Worm (Caenorhabditis elegans) whole organism, midembryonic: ENCODE measurements around the gene madd-2.

ENCODE experiments used
- T22C8.4 ChIP-seq: fragments of 200-800 bp; sonication (Bioruptor generic); IDR thresholded peaks from 2 replicates; pipeline ENCODE4 v1.3.6; 2022; ENCODE audit warnings: missing genetic modification characterization, missing compliant biosample characterization
- cog-1 ChIP-seq: sonication (generic microtip); optimal IDR thresholded peaks from 2 replicates; lab custom pipeline; 2016; ENCODE audit warnings: missing genetic modification characterization, missing compliant biosample characterization
- flt-1 ChIP-seq: fragments of 200-800 bp; sonication (Bioruptor generic); IDR thresholded peaks from 2 replicates; pipeline ENCODE4 v1.3.6; 2022; ENCODE audit warnings: missing genetic modification characterization, missing compliant biosample characterization
- klf-2 ChIP-seq: fragments of 200-800 bp; sonication (Bioruptor generic); conservative IDR thresholded peaks from 2 replicates; pipeline ENCODE4 v1.3.6; 2022; ENCODE audit warnings: missing genetic modification reagents, missing genetic modification characterization, missing compliant biosample characterization
- med-1 ChIP-seq: sonication (generic microtip); optimal IDR thresholded peaks from 2 replicates; lab custom pipeline; 2017; ENCODE audit warnings: missing genetic modification characterization, mild to moderate bottlenecking, missing compliant biosample characterization, antibody characterized with exemption, missing genetic modification reagents; ENCODE audit not compliant: insufficient read depth
- ref-1 ChIP-seq: fragments of 200-800 bp; sonication (Bioruptor generic); conservative IDR thresholded peaks from 2 replicates; pipeline ENCODE4 v1.3.6; 2022; ENCODE audit warnings: missing genetic modification reagents, missing genetic modification characterization, missing compliant biosample characterization
- tab-1 ChIP-seq: fragments of 200-800 bp; sonication (Bioruptor generic); IDR thresholded peaks from 2 replicates; pipeline ENCODE4 v1.3.6; 2022; ENCODE audit warnings: missing genetic modification characterization, missing compliant biosample characterization
- ztf-23 ChIP-seq: fragments of 200-800 bp; sonication (Bioruptor generic); IDR thresholded peaks from 2 replicates; pipeline ENCODE4 v1.3.6; 2022; ENCODE audit warnings: missing genetic modification reagents, missing genetic modification characterization, missing compliant biosample characterization
- ztf-29 ChIP-seq: fragments of 200-800 bp; sonication (Bioruptor generic); IDR thresholded peaks from 2 replicates; pipeline ENCODE4 v1.3.6; 2022; ENCODE audit warnings: missing genetic modification reagents, missing genetic modification characterization, missing compliant biosample characterization

The madd-2 gene

DNA sequence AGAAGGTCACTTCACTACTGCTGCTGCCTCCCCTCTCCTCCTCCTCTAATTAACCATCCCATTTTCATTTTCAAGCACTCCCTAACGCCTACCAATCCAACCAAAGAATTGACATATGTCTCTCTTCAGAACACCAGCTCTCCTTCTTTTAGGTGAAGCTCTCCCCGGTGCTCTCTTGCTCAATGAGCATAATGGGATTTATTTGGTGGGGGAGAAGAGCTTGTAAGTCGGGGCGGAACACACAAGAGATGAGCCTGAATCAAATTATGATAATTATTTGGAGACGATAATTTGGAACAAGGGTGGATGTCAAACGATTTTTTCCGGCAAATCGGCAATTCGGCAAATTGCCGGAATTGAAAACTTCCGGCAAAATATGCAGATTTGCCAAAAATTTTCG, 17.5 kb upstream of the madd-2 start:
- TF ChIP-seq ztf-23, result no peak
- TF ChIP-seq T22C8.4 (GFP tag; lab: Robert Waterston, UW), result no peak
- TF ChIP-seq med-1 (GFP tag; lab: Kevin White, UChicago), result no peak
- no peak for TF ChIP-seq ref-1 (GFP tag; lab: Robert Waterston, UW)
- no peak for TF ChIP-seq klf-2 (GFP tag; lab: Robert Waterston, UW)
- TF ChIP-seq flt-1 (GFP tag; lab: Robert Waterston, UW), result no peak
- no peak for TF ChIP-seq ztf-29
- no peak for TF ChIP-seq cog-1 (tag; lab: Kevin White, UChicago)
- TF ChIP-seq tab-1 (GFP tag; lab: Robert Waterston, UW), result no peak

DNA sequence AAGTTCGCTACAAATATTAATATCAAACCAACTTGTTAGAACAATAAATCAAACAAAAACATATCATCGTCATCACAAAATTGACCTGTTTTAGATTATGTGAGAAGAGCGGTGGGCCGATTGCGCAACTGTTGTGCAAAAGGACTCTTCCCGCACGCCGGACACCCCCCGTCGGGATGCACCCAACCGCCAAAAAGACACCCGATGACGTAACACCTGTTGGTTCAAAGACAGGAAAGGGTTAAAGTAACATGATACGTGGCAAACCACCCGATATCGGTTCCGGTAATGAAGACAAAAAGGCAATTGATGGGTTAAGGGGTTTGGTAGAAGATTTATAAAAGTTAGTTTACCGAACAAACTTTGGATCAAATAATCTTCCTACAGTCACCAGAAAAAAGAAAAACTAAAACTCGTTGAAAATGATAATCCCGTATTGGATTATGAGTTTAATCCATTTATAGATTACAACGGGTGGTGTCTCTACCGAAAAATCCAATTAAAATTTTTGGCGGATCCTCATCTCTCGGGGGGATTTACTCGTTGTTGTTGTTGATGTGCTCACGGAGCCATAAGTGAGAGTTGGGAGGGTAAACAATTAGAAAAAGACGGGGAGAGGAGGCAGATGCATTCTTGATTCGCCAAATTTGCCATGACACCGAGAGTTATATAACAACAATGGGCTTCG, 8.9 kb upstream of the madd-2 start:
- TF ChIP-seq T22C8.4 (GFP tag; lab: Robert Waterston, UW) (no peak), med-1 (GFP tag; lab: Kevin White, UChicago) (no peak), ref-1 (GFP tag; lab: Robert Waterston, UW) (no peak), ztf-29 (no peak), cog-1 (tag; lab: Kevin White, UChicago) (no peak), klf-2 (GFP tag; lab: Robert Waterston, UW) (no peak), ztf-23 (no peak), tab-1 (GFP tag; lab: Robert Waterston, UW) (no peak)

DNA sequence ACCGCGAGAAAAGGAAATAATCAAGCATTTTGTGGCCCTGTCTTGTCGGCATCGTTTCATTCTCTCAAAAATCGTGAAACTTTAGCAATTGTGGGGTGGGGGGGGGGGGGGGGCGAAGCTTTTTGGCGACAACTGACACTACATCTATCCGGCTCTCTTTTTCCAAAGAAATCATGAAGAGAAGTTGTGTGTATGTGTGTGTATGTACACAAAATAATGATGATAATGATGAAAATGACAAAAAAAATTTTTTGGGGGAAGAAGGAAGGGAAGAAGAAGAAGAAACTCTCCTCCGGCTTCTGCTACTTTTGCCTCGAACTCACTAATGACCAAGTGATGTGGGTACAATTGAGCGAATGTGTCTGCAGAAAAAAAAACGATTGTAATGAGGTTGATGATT, 7.8 kb upstream of the madd-2 start:
- TF ChIP-seq tab-1 (GFP tag; lab: Robert Waterston, UW), result no peak
- no peak for TF ChIP-seq ztf-29
- no peak for TF ChIP-seq klf-2 (GFP tag; lab: Robert Waterston, UW)
- no peak for TF ChIP-seq ref-1 (GFP tag; lab: Robert Waterston, UW)
- TF ChIP-seq flt-1 (GFP tag; lab: Robert Waterston, UW), result no peak
- no peak for TF ChIP-seq T22C8.4 (GFP tag; lab: Robert Waterston, UW)
- no peak for TF ChIP-seq med-1 (GFP tag; lab: Kevin White, UChicago)
- no peak for TF ChIP-seq ztf-23
- TF ChIP-seq cog-1 (tag; lab: Kevin White, UChicago), result no peak

DNA sequence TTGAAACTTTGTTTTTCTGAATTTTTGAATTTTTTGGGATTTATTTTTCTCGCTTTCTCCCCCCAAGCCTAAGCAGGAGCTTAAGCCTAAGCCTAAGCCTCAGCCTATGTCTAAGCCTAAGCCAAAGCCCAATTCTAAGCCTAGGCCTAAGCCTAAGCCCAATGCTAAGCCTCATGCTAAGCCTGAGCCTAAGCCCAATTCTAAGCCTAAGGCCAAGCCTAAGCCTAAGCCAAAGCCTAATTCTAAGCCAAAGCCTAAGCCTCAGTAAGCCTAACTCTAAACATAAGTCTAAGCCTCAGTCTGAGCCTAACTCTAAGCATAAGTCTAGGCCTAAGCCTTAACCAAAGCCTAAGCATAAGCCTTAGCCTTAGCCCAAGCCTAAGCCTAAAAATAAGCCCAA, 7.2 kb upstream of the madd-2 start:
- TF ChIP-seq klf-2 (GFP tag; lab: Robert Waterston, UW) (0 out of 2 replicates have a peak, but pooled peaks have one; percentile 33), tab-1 (GFP tag; lab: Robert Waterston, UW) (no peak)

DNA sequence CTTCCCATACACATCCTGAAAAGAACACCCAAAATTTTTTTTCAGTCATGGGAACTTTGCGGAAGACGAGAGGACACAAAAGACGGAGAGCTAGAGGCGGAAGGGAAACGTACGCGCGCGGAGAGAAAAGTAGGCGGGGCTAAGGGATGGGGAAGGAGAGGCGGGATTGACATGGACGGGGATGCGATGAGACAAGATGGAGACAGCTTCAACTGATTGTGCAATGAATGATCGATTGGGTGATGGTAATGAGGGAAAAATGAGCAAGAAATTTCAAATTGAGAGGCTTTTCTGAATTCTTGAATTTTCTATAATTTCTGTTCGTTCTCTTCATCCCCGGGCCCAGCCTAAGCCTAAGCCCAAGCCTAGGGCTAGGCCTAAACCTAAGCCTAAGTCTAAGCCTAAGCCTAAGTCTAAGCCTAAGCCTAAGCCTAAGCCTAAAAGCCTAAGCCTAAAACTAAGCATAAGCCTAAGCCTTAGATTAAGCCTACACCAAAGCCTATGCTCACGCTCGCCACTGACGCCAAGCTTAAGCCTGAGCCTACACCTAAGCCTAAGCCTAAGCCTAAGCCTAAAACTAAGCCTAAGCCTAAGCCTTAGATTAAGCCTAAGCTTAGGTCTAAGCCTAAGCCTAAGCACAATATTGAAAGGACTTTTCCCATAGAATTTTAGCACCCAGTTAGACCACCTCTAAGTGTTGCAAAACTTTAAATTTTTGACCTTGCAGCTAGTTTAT, 1.2 kb upstream of the madd-2 start:
- TF ChIP-seq ztf-29, result peak; percentile 83; the same call in 1 of the 2 replicates
- no peak for TF ChIP-seq T22C8.4 (GFP tag; lab: Robert Waterston, UW)

DNA sequence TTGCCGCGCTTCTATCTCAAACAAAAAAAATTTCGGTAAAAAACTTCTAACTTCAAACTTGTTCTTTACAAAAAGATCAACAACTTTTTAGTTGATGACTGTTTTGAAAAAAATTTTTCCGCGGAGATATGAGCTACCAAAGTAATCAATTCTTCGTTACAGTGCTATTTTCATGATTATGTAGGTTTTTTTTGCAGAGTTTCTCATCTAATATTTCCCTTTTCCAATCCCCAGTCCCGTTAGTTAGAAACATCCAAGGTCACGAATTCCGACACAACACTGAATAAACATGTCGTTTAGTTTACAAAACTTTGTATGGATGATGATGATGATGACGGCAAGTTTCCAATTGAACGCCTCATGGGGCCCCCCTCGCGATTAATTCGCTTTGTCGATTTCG, 2.7 kb downstream of the madd-2 start:
- no peak for TF ChIP-seq tab-1 (GFP tag; lab: Robert Waterston, UW)
- no peak for TF ChIP-seq cog-1 (tag; lab: Kevin White, UChicago)
- TF ChIP-seq ztf-29, result no peak
- TF ChIP-seq ref-1 (GFP tag; lab: Robert Waterston, UW), result no peak

DNA sequence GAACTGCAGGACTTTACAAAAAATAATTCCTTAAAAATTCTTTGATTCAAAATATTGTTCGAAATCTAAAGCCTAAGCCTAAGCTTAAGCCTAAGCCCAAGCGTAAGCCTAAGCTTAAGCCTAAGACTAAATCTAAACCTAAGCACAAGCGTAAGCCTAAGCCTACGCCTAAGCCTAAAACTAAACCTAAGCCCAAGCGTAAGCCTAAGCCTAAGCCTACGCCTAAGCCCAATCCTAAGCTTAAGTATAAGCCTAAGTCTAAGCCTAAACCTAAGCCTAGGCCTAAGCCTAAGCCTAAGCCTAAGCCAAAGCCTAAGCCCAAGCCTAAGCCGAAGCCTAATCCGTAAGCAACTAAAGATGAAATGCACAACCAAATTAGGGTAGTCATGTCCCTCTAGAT, 4.7 kb downstream of the madd-2 start:
- TF ChIP-seq ref-1 (GFP tag; lab: Robert Waterston, UW) (no peak), med-1 (GFP tag; lab: Kevin White, UChicago) (no peak), tab-1 (GFP tag; lab: Robert Waterston, UW) (no peak), cog-1 (tag; lab: Kevin White, UChicago) (no peak), ztf-29 (peak; percentile 76; the same call in 1 of the 2 replicates)

DNA sequence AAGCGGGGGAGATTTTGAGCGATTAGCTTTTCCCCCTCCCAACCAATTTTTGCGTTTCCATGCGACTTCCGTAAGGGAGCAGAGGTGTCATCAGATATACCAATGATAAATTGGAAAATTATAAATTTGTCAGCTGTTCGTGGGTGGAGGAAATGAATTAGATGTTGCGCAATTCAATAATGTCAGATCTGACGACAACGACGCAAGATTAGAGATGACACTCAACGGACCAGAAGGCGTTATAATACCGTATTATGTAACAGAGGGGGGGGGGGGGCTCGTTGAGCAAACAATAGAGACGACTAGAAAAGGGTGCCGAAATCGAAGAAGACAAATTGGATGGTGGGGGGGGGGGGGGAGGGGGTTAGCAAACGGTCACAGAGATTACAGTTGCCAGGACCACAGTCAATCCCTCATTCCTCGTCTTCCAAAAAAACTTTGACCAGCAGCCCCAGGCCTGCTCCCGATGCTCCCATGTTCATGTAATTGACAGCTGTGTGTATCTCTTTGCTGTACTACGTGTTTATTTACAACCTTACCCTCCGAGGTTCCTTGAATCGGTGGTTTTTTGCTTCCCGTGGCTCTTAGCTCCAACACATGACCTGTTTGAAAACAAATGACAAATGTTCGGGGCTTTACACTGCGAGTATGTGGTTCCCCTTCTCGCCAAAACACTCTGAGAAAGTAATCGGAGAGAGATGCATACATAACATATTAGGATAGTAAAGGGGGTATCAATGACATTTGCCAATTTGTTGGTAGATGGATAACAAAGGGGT, 6.2 kb downstream of the madd-2 start:
- TF ChIP-seq T22C8.4 (GFP tag; lab: Robert Waterston, UW), result no peak
- no peak for TF ChIP-seq ztf-29
- TF ChIP-seq cog-1 (tag; lab: Kevin White, UChicago), result no peak
- TF ChIP-seq med-1 (GFP tag; lab: Kevin White, UChicago), result no peak
- no peak for TF ChIP-seq ref-1 (GFP tag; lab: Robert Waterston, UW)
- no peak for TF ChIP-seq ztf-23
- no peak for TF ChIP-seq tab-1 (GFP tag; lab: Robert Waterston, UW)
- TF ChIP-seq klf-2 (GFP tag; lab: Robert Waterston, UW), result no peak
- TF ChIP-seq flt-1 (GFP tag; lab: Robert Waterston, UW), result no peak

DNA sequence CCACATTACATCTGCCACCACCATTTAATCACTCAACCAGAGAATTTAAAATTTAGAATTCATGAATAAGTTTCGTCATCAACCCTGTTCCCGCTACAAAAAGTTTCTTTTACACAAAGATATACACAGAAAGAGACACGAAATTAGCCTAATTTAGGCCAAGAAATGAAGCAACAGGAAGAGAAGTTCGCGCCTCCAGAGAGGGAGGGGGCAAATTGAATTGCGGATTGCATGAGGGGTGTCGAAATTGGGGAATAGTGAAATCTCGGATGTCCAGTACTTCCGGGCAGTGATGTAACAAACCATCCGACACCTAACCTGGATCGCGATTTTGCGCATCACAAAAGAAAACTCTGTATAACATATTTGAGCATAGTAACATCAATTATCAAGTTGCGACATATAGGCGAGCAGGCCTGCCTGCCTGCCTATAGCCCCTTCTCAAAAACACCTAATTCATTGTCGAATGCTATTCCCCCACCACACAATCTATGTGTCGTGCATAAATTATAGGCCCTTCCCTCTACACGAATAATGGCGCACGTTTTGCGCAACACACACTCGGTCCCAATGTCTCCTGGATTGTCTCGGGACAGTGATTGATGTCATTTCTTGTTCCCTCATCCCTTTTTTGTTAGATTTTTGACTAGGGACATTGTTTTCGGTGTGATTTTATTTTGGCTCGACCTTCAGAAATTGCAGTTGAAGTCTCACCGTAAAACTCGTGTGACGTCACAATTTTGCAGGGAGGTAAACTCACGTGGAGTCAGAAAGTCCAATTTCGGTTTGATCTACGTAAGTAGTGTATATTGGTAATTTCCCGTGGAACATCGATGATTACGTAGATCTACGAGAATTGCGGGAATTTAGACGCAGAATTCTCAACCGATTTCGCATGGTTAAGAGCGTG, 7.2 kb downstream of the madd-2 start:
- no peak for TF ChIP-seq ref-1 (GFP tag; lab: Robert Waterston, UW)
- TF ChIP-seq cog-1 (tag; lab: Kevin White, UChicago), result no peak
- no peak for TF ChIP-seq med-1 (GFP tag; lab: Kevin White, UChicago)
- TF ChIP-seq flt-1 (GFP tag; lab: Robert Waterston, UW), result no peak
- TF ChIP-seq T22C8.4 (GFP tag; lab: Robert Waterston, UW), result no peak
- no peak for TF ChIP-seq ztf-23
- no peak for TF ChIP-seq ztf-29
- no peak for TF ChIP-seq klf-2 (GFP tag; lab: Robert Waterston, UW)
- no peak for TF ChIP-seq tab-1 (GFP tag; lab: Robert Waterston, UW)
